Fruit fly (Drosophila melanogaster): ENCODE measurements around the gene CG15177.

dm6 chr3R:6640932-6641331 lies 11.8 kb upstream of the CG15177 start, which contains the start of gene CG31286:
- TF ChIP-seq B-H1 (GFP tag; IDR thresholded peaks at IDR 0.05): no peak
- no peak for TF ChIP-seq CG4854 (GFP tag; optimal IDR thresholded peaks at IDR 0.05)
- TF ChIP-seq bsh (GFP tag; optimal IDR thresholded peaks at IDR 0.05): no peak
- no peak for TF ChIP-seq Hr78 (GFP tag; optimal IDR thresholded peaks at IDR 0.05)
- TF ChIP-seq ind (GFP tag; optimal IDR thresholded peaks at IDR 0.05): no peak
